Worm (Caenorhabditis elegans) whole organism, L4/young adult: Measurements from ENCODE around the gene Y5H2B.3.

Experiments
- W03F9.2 ChIP-seq: fragments of 150-350 bp; optimal IDR thresholded peaks from 2 replicates; lab custom pipeline; 2014; ENCODE audit warnings: missing biosample characterization, missing genetic modification characterization
- dao-5 ChIP-seq: sonication (generic microtip); optimal IDR thresholded peaks from 2 replicates; lab custom pipeline; 2016; ENCODE audit warnings: missing genotype, missing genetic modification characterization, moderate library complexity, missing compliant biosample characterization
- him-1 ChIP-seq: sonication (generic microtip); optimal IDR thresholded peaks from 2 replicates; lab custom pipeline; 2016; ENCODE audit warnings: missing genotype, missing genetic modification reagents, missing genetic modification characterization, missing compliant biosample characterization

Gene Y5H2B.3

DNA sequence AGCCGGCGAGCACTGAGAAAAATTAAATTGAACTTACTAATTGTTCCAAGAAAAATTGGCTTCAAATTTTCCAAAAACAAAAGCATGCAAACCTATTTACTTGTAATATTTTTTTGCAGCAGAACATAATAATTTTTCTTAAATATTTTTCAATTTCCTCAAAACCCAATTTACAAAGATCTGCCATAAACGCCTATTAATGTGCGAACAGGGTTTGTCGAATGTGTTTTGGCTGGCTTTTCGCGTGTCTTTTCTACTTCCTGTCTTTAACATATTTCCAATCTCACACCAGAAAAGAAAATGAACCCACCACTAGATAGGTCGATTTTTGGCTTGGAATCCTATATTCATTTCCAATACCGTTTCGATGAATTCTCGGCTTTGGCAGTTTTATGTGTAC lies 12.9 kb upstream of the Y5H2B.3 start, which contains the start of gene C45H4.18:
TSS of gene C45H4.18 (plus strand) at position 301 of the 400 bp plus-strand sequence.
- TF ChIP-seq dao-5 (tag; lab: Kevin White, UChicago) = no peak
- TF ChIP-seq W03F9.2 = no peak
- no peak for TF ChIP-seq him-1 (tag; lab: Kevin White, UChicago)

ce11 chrV:2177307-2177764 lies 10.8 kb upstream of the Y5H2B.3 start, which contains the start of gene srbc-17:
Gene srbc-17 (plus strand): TSS chrV:2177714.
- TF ChIP-seq W03F9.2 = no peak
- TF ChIP-seq dao-5 (tag; lab: Kevin White, UChicago) = no peak
- no peak for TF ChIP-seq him-1 (tag; lab: Kevin White, UChicago)

- no peak for TF ChIP-seq him-1 (tag; lab: Kevin White, UChicago)
- TF ChIP-seq W03F9.2 = no peak
- no peak for TF ChIP-seq dao-5 (tag; lab: Kevin White, UChicago)
Observed at ce11 chrV:2179214-2179613, 8.9 kb upstream of the Y5H2B.3 start, which contains the start of gene cyp-33C1. Gene cyp-33C1 (plus strand): TSS chrV:2179514.

- TF ChIP-seq him-1 (tag; lab: Kevin White, UChicago) (no peak), dao-5 (tag; lab: Kevin White, UChicago) (no peak), W03F9.2 (no peak)
Observed at ce11 chrV:2181738-2182137, 6.4 kb upstream of the Y5H2B.3 start, which contains the start of gene srbc-16. Gene srbc-16 (plus strand): TSS chrV:2182038.

- TF ChIP-seq W03F9.2 (no peak), him-1 (tag; lab: Kevin White, UChicago) (no peak), dao-5 (tag; lab: Kevin White, UChicago) (no peak)
Observed at ce11 chrV:2183162-2183561, 4.9 kb upstream of the Y5H2B.3 start, which contains the start of gene cyp-33C2. Gene cyp-33C2 (plus strand): TSS chrV:2183488.

DNA sequence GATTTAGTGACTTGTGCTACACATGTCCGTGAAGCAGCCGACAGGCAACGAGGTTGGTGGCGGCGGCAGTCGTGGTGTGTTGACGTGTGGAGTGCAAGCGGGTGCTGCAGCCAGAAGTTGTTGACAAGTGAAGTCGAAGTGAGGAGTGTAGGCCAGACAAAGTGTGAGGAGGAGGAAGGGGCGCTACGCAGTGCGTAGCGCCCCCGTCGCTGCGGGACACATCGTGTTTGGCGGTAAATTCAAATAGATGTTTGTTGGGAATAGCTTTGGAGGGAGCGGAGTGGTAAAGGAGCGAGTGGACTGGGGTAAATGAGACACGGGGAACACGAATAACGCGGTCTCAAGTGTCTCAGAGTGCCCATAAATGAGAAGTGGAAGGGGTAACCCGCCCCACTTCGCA lies 2.6 kb upstream of the Y5H2B.3 start:
- no peak for TF ChIP-seq W03F9.2
- no peak for TF ChIP-seq dao-5 (tag; lab: Kevin White, UChicago)
- no peak for TF ChIP-seq him-1 (tag; lab: Kevin White, UChicago)

- no peak for TF ChIP-seq W03F9.2
- no peak for TF ChIP-seq him-1 (tag; lab: Kevin White, UChicago)
- TF ChIP-seq dao-5 (tag; lab: Kevin White, UChicago) = no peak
Observed at ce11 chrV:2190383-2190782, 2.3 kb downstream of the Y5H2B.3 start.

ce11 chrV:2191122-2191521 lies 3.0 kb downstream of the Y5H2B.3 start, which contains the start of gene srbc-42:
Gene srbc-42 (minus strand): TSS chrV:2191222.
- TF ChIP-seq dao-5 (tag; lab: Kevin White, UChicago) = no peak
- TF ChIP-seq him-1 (tag; lab: Kevin White, UChicago) = no peak
- no peak for TF ChIP-seq W03F9.2

- no peak for TF ChIP-seq dao-5 (tag; lab: Kevin White, UChicago)
- TF ChIP-seq him-1 (tag; lab: Kevin White, UChicago) = no peak
Observed at ce11 chrV:2192117-2192516, 4.0 kb downstream of the Y5H2B.3 start, which contains the start of gene nhr-13. Gene nhr-13 (plus strand): TSS chrV:2192485.

ce11 chrV:2199594-2199993 lies 11.5 kb downstream of the Y5H2B.3 start:
- no peak for TF ChIP-seq dao-5 (tag; lab: Kevin White, UChicago)
- no peak for TF ChIP-seq him-1 (tag; lab: Kevin White, UChicago)
- TF ChIP-seq W03F9.2 = no peak

DNA sequence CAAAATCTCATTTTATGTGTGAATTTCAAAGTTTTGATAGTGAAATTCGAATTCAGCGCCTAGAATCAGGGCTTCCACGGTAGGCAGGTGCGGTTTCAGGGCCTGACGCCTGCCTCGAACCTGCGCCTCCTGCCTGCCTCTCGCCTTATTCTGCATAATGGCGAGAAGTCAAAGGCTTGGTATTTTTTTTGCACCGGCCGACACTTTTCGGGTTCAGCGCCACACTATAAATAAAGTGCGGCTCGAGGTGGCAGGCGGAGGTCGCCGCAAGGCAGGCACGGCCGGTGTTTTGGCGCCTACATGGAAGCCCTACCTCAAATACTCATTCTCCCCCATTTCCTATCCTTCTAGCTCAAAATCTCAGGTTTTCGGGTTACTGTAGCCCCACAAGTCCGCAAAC lies 12.3 kb downstream of the Y5H2B.3 start:
- no peak for TF ChIP-seq him-1 (tag; lab: Kevin White, UChicago)
- no peak for TF ChIP-seq dao-5 (tag; lab: Kevin White, UChicago)
- TF ChIP-seq W03F9.2 = no peak

DNA sequence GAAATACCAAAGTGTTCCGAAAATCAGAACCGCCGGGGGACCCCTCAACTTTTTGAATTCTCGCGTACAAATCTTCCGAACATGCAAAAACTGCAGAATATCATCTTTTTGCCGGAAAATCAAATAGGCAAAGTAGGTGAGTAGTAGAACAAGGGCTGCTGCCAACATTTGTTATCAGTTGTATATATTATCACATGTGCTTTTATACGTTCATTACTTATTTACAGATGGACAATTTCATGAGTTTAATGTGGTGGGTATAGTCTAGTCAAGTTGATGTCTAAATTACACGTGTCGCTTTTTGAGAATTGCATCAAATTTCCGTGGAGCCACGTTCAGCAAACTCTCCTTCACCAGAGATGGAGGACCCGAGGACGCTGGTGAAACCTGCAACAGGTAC lies 13.1 kb downstream of the Y5H2B.3 start, which contains the start of gene cyp-32B1:
TSS of gene cyp-32B1 (minus strand) at position 176 of the 400 bp plus-strand sequence.
- TF ChIP-seq dao-5 (tag; lab: Kevin White, UChicago) (no peak), him-1 (tag; lab: Kevin White, UChicago) (no peak), W03F9.2 (no peak)

ce11 chrV:2204080-2204479 lies 16.0 kb downstream of the Y5H2B.3 start, which contains the start of gene cyp-33C12:
Gene cyp-33C12 (minus strand): TSS chrV:2204400.
- TF ChIP-seq dao-5 (tag; lab: Kevin White, UChicago) (no peak), him-1 (tag; lab: Kevin White, UChicago) (no peak), W03F9.2 (no peak)

DNA sequence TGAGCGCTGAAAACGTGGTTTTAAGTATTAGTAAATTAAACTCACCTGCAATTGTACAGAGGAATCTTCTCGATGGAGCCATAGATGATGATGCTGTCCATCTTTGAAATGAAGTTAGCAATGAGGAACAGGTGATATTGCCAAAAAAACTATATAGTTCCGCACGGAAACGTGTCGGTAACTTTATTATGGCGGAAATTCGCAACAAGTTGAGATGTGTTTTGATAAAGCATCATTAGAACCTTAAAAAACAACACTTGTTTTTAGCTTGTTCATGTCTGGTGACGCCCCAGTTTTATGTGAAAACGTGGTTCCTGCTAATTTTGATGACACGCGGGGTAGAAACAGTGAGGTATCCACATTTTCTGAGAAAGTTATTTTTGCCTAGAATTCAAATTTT lies 18.1 kb downstream of the Y5H2B.3 start, which contains the start of gene srt-40:
TSS of gene srt-40 (minus strand) at position 101 of the 400 bp plus-strand sequence.
- no peak for TF ChIP-seq W03F9.2
- TF ChIP-seq him-1 (tag; lab: Kevin White, UChicago) = no peak
- no peak for TF ChIP-seq dao-5 (tag; lab: Kevin White, UChicago)

DNA sequence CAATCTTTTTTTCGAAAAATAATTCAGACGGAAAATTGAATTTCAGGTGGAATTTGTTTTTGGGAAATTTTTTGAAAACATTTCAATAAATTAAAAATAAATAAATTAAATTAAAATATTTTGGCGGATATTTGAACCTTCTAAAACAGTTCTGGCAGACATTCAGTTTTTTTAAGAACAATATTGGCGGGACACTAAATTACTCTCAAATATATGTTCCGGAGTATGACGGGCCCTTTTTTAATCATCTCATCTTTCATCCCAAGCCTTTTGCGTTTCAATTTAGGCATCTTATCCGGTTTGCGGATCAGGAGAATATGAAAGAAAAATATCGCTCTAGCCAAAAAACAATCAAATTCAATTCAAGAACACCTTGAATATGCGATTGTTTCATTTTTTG lies 18.7 kb downstream of the Y5H2B.3 start, which contains the start of gene svh-11:
TSS of gene svh-11 (plus strand) at position 301 of the 400 bp plus-strand sequence.
- TF ChIP-seq dao-5 (tag; lab: Kevin White, UChicago) (no peak), him-1 (tag; lab: Kevin White, UChicago) (no peak), W03F9.2 (no peak)
